Fruit fly (Drosophila melanogaster): ENCODE measurements around the gene CG32376.
A peak's percentile ranks its signal among the peaks of the same experiment; 100 is the strongest.

The CG32376 gene

dm6 chr3L:7530461-7531338 lies 11.6 kb downstream of the CG32376 start:
- TF ChIP-seq svp (GFP tag): peak; percentile 64
- no peak for TF ChIP-seq spab (GFP tag; optimal IDR thresholded peaks at IDR 0.05)
- TF ChIP-seq Met (GFP tag; optimal IDR thresholded peaks at IDR 0.05): no peak
- TF ChIP-seq CG10669 (GFP tag; optimal IDR thresholded peaks at IDR 0.05): no peak
- no peak for TF ChIP-seq CG6163 (GFP tag; IDR thresholded peaks at IDR 0.05)
- TF ChIP-seq Eip78C (GFP tag): peak; percentile 79
- peak; percentile 58 for TF ChIP-seq Sox14 (GFP tag; optimal IDR thresholded peaks at IDR 0.05)
- TF ChIP-seq esn (GFP tag; optimal IDR thresholded peaks at IDR 0.05): peak; percentile 8

dm6 chr3L:7529081-7530021 lies 12.9 kb downstream of the CG32376 start:
- TF ChIP-seq CG32006 (GFP tag; optimal IDR thresholded peaks at IDR 0.05) (peak; percentile 60), Gug (GFP tag; IDR thresholded peaks at IDR 0.05) (no peak), vri (GFP tag; optimal IDR thresholded peaks at IDR 0.05) (peak; percentile 67), CG31627 (GFP tag; optimal IDR thresholded peaks at IDR 0.05) (peak; percentile 53), Lpt (GFP tag; optimal IDR thresholded peaks at IDR 0.05) (no peak), CG6163 (GFP tag; IDR thresholded peaks at IDR 0.05) (no peak; the same call in 2 of the 3 replicates), esn (GFP tag; optimal IDR thresholded peaks at IDR 0.05) (peak; percentile 55), Hr4 (GFP tag; optimal IDR thresholded peaks at IDR 0.05) (peak; percentile 61), Sox14 (GFP tag; optimal IDR thresholded peaks at IDR 0.05) (peak; percentile 22), Hr38 (GFP tag; optimal IDR thresholded peaks at IDR 0.05) (no peak), Met (GFP tag; optimal IDR thresholded peaks at IDR 0.05) (peak; percentile 49), fkh (GFP tag; optimal IDR thresholded peaks at IDR 0.05) (no peak), Eip78C (GFP tag) (peak; percentile 67), fd59A (GFP tag; optimal IDR thresholded peaks at IDR 0.05) (no peak), Sox102F (GFP tag; optimal IDR thresholded peaks at IDR 0.05) (no peak), spab (GFP tag; optimal IDR thresholded peaks at IDR 0.05) (no peak), CG11762 (GFP tag; optimal IDR thresholded peaks at IDR 0.05; ENCODE audit: insufficient read depth) (no peak), CG3919 (GFP tag; optimal IDR thresholded peaks at IDR 0.05) (peak; percentile 5), lz (GFP tag; optimal IDR thresholded peaks at IDR 0.05) (peak; percentile 39), CG8632 (GFP tag; optimal IDR thresholded peaks at IDR 0.05) (peak; percentile 3), CG10631 (GFP tag; optimal IDR thresholded peaks at IDR 0.05) (no peak), CG10669 (GFP tag; optimal IDR thresholded peaks at IDR 0.05) (no peak), Eip75B (GFP tag; optimal IDR thresholded peaks at IDR 0.05) (peak; percentile 0), Eip93F (GFP tag; optimal IDR thresholded peaks at IDR 0.05) (no peak), CG4318 (GFP tag; optimal IDR thresholded peaks at IDR 0.05) (peak; percentile 24), acj6 (GFP tag; optimal IDR thresholded peaks at IDR 0.05) (no peak), Hr39 (GFP tag; optimal IDR thresholded peaks at IDR 0.05) (peak; percentile 54), CG7368 (GFP tag; optimal IDR thresholded peaks at IDR 0.05) (no peak), CG15336 (GFP tag; IDR thresholded peaks at IDR 0.05) (peak; percentile 43; the same call in 1 of the 2 replicates), net (GFP tag; optimal IDR thresholded peaks at IDR 0.05) (peak; percentile 18), Blimp-1 (GFP tag; optimal IDR thresholded peaks at IDR 0.05) (no peak), cyc (GFP tag; optimal IDR thresholded peaks at IDR 0.05) (peak; percentile 25), CG9139 (GFP tag; optimal IDR thresholded peaks at IDR 0.05) (no peak), salr (GFP tag; optimal IDR thresholded peaks at IDR 0.05) (no peak), Ets21C (GFP tag; optimal IDR thresholded peaks at IDR 0.05) (peak; percentile 29), dsx (GFP tag; optimal IDR thresholded peaks at IDR 0.05; ENCODE audit: poor library complexity, severe bottlenecking) (no peak), CG6854 (GFP tag; optimal IDR thresholded peaks at IDR 0.05) (no peak), CG1621 (tag; optimal IDR thresholded peaks at IDR 0.05) (no peak), eg (GFP tag; IDR thresholded peaks at IDR 0.05) (peak; percentile 60), CG8119 (GFP tag; IDR thresholded peaks at IDR 0.05) (0 out of 3 replicates have a peak, but pooled peaks have one; percentile 18), Ets96B (tag; optimal IDR thresholded peaks at IDR 0.05) (no peak), CG6808 (GFP tag; optimal IDR thresholded peaks at IDR 0.05) (no peak), ss (GFP tag; optimal IDR thresholded peaks at IDR 0.05) (peak in 1 of 2 experiments; percentile 55)

All from whole organism, prepupa.